Fruit fly (Drosophila melanogaster): ENCODE results near the gene CG31200.

DNA sequence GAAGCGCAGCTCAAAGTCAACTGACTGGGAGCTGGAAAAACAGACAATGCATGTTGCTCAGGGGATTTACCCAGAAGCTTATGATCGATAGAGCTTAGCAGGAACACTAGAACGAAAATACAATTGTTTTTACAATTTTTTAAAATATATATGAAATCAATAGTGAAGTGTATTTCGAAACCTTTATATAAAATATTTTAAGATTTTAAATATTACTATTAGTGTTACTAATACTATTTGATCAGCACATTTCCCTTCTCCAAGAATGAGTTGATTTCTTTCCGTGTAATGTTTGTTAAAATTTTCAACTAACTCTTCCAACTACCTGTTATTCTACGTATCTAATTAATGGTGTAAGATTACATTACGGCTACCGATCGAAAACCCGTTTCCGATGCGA, 1.4 kb downstream of the CG31200 start, which contains the start of gene CG31199:
- TF ChIP-seq Sin3A (optimal IDR thresholded peaks at IDR 0.05) (no peak), Trl (optimal IDR thresholded peaks at IDR 0.05) (no peak), Trl (GFP tag; optimal IDR thresholded peaks at IDR 0.05) (no peak), usp (GFP tag; optimal IDR thresholded peaks at IDR 0.05) (no peak), Hey (tag; optimal IDR thresholded peaks at IDR 0.05) (no peak), Mes4 (GFP tag; optimal IDR thresholded peaks at IDR 0.05) (no peak), CG1832 (GFP tag; optimal IDR thresholded peaks at IDR 0.05) (no peak), CG6791 (GFP tag; IDR thresholded peaks at IDR 0.05; ENCODE audit: partially characterized antibody) (no peak), CG7963 (GFP tag; IDR thresholded peaks at IDR 0.05; ENCODE audit: partially characterized antibody) (no peak), CG18764 (GFP tag; optimal IDR thresholded peaks at IDR 0.05) (no peak), nerfin-2 (GFP tag; IDR thresholded peaks at IDR 0.05; ENCODE audit: partially characterized antibody) (no peak), tup (GFP tag; optimal IDR thresholded peaks at IDR 0.05) (no peak), wek (GFP tag; optimal IDR thresholded peaks at IDR 0.05) (no peak), CG12219 (GFP tag; optimal IDR thresholded peaks at IDR 0.05) (no peak)
